Worm (Caenorhabditis elegans) whole organism, L4 larva: Measurements from ENCODE around the gene K10D11.4.

Source experiments
- D1046.2 ChIP-seq: fragments of 200-800 bp; sonication (Bioruptor generic); IDR thresholded peaks from 2 replicates; pipeline ENCODE4 v1.3.6; 2022; ENCODE audit warnings: missing genetic modification characterization, missing compliant biosample characterization
- F49E8.2 ChIP-seq: sonication (generic microtip); optimal IDR thresholded peaks from 2 replicates; lab custom pipeline; 2016; ENCODE audit warnings: missing compliant biosample characterization, mild to moderate bottlenecking, missing genetic modification characterization, borderline replicate concordance
- Y5F2A.4 ChIP-seq: fragments of 200-800 bp; sonication (Bioruptor generic); optimal IDR thresholded peaks from 2 replicates; lab custom pipeline; 2018; ENCODE audit warnings: mild to moderate bottlenecking, missing genetic modification characterization, missing compliant biosample characterization
- aha-1 ChIP-seq: fragments of 150-350 bp; peaks from one replicate; lab custom pipeline; 2014; ENCODE audit warnings: missing biosample characterization, missing genetic modification characterization
- attf-4 ChIP-seq: sonication (generic microtip); optimal IDR thresholded peaks from 3 replicates; lab custom pipeline; 2017; ENCODE audit warnings: missing biosample characterization, missing genetic modification characterization
- ceh-20 ChIP-seq: fragments of 200-800 bp; sonication (Bioruptor generic); IDR thresholded peaks from 2 replicates; pipeline ENCODE4 v1.3.6; 2022; ENCODE audit warnings: missing genetic modification reagents, missing genetic modification characterization, missing compliant biosample characterization
- ceh-62 ChIP-seq: sonication (generic microtip); optimal IDR thresholded peaks from 2 replicates; lab custom pipeline; 2017; ENCODE audit warnings: missing biosample characterization, missing genetic modification characterization
- ceh-82 ChIP-seq: sonication (generic microtip); optimal IDR thresholded peaks from 2 replicates; lab custom pipeline; 2017; ENCODE audit warnings: missing biosample characterization, missing genetic modification characterization
- ces-1 ChIP-seq: fragments of 150-350 bp; sonication (generic microtip); optimal IDR thresholded peaks from 4 replicates; lab custom pipeline; 2014; ENCODE audit warnings: missing biosample characterization, missing genetic modification reagents, missing genetic modification characterization
- cey-2 ChIP-seq: sonication (generic microtip); optimal IDR thresholded peaks from 3 replicates; lab custom pipeline; 2017; ENCODE audit warnings: missing genetic modification characterization, mild to moderate bottlenecking, missing compliant biosample characterization, antibody characterized with exemption, borderline replicate concordance; ENCODE audit not compliant: insufficient read depth
- daf-16 ChIP-seq, 3 experiments: sonication (generic microtip); optimal IDR thresholded peaks; 2 replicates each; lab custom pipeline; 2016 to 2017; ENCODE audit warnings: missing genetic modification characterization in 3 of 3, missing genetic modification reagents in 3 of 3, mild to moderate bottlenecking in 2 of 3, missing compliant biosample characterization in 2 of 3, missing biosample characterization in 1 of 3, moderate library complexity in 1 of 3
- dmd-8 ChIP-seq: fragments of 200-800 bp; sonication (Bioruptor generic); IDR thresholded peaks from 2 replicates; pipeline ENCODE4 v1.3.6; 2022; ENCODE audit warnings: missing genetic modification characterization, missing compliant biosample characterization
- dmd-9 ChIP-seq: fragments of 200-800 bp; sonication (Bioruptor generic); IDR thresholded peaks from 2 replicates; pipeline ENCODE4 v1.3.6; 2022; ENCODE audit warnings: missing genetic modification reagents, missing genetic modification characterization, missing compliant biosample characterization
- dpl-1 ChIP-seq: fragments of 150-350 bp; optimal IDR thresholded peaks from 2 replicates; lab custom pipeline; 2014; ENCODE audit warnings: missing biosample characterization, missing genetic modification reagents, missing genetic modification characterization
- dve-1 ChIP-seq: sonication (generic microtip); optimal IDR thresholded peaks from 2 replicates; lab custom pipeline; 2017; ENCODE audit warnings: antibody characterized with exemption, mild to moderate bottlenecking, missing genetic modification characterization, missing compliant biosample characterization; ENCODE audit not compliant: insufficient read depth
- egl-27 ChIP-seq: sonication (generic microtip); optimal IDR thresholded peaks from 3 replicates; lab custom pipeline; 2017; ENCODE audit warnings: missing biosample characterization, missing genetic modification reagents, missing genetic modification characterization
- hlh-30 ChIP-seq: sonication (generic microtip); optimal IDR thresholded peaks from 2 replicates; lab custom pipeline; 2017; ENCODE audit warnings: antibody characterized with exemption, mild to moderate bottlenecking, missing genetic modification characterization, missing compliant biosample characterization; ENCODE audit not compliant: insufficient read depth
- jun-1 ChIP-seq: fragments of 150-350 bp; optimal IDR thresholded peaks from 2 replicates; lab custom pipeline; 2014; ENCODE audit warnings: missing biosample characterization, missing genetic modification reagents, missing genetic modification characterization
- lin-13 ChIP-seq: fragments of 150-350 bp; optimal IDR thresholded peaks from 2 replicates; lab custom pipeline; 2014; ENCODE audit warnings: missing biosample characterization, missing genetic modification reagents, missing genetic modification characterization
- lin-39 ChIP-seq: fragments of 150-350 bp; optimal IDR thresholded peaks from 2 replicates; lab custom pipeline; 2014; ENCODE audit warnings: missing biosample characterization, missing genetic modification reagents, missing genetic modification characterization
- madf-5 ChIP-seq, 2 experiments: fragments of 200-800 bp; sonication (Bioruptor generic); IDR thresholded peaks; 2 replicates each; pipeline ENCODE4 v1.3.6; 2022; ENCODE audit warnings: missing compliant biosample characterization in 2 of 2, missing genetic modification characterization in 2 of 2
- madf-9 ChIP-seq: fragments of 200-800 bp; sonication (Bioruptor generic); conservative IDR thresholded peaks from 2 replicates; pipeline ENCODE4 v1.3.6; 2022; ENCODE audit warnings: missing genetic modification reagents, missing genetic modification characterization, missing compliant biosample characterization
- mdt-29 ChIP-seq: fragments of 200-800 bp; sonication (Bioruptor generic); IDR thresholded peaks from 2 replicates; pipeline ENCODE4 v1.3.6; 2022; ENCODE audit warnings: missing genetic modification reagents, missing genetic modification characterization, missing compliant biosample characterization
- mes-2 ChIP-seq: sonication (generic microtip); optimal IDR thresholded peaks from 2 replicates; lab custom pipeline; 2016; ENCODE audit warnings: missing genotype, mild to moderate bottlenecking, missing genetic modification characterization, missing compliant biosample characterization; ENCODE audit not compliant: poor library complexity, severe bottlenecking
- nhr-11 ChIP-seq: fragments of 150-350 bp; optimal IDR thresholded peaks from 2 replicates; lab custom pipeline; 2014; ENCODE audit warnings: missing biosample characterization, missing genetic modification characterization
- nhr-237 ChIP-seq: sonication (generic microtip); optimal IDR thresholded peaks from 2 replicates; lab custom pipeline; 2017; ENCODE audit warnings: missing biosample characterization, missing genetic modification characterization
- nhr-25 ChIP-seq: sonication (generic microtip); optimal IDR thresholded peaks from 2 replicates; lab custom pipeline; 2017; ENCODE audit warnings: missing genetic modification characterization, mild to moderate bottlenecking, missing compliant biosample characterization, antibody characterized with exemption, moderate library complexity, borderline replicate concordance; ENCODE audit not compliant: insufficient read depth
- nhr-28 ChIP-seq: fragments of 150-350 bp; optimal IDR thresholded peaks from 2 replicates; lab custom pipeline; 2014; ENCODE audit warnings: missing biosample characterization, missing genetic modification characterization
- pqm-1 ChIP-seq: sonication (generic microtip); optimal IDR thresholded peaks from 2 replicates; lab custom pipeline; 2017; ENCODE audit warnings: missing biosample characterization, missing genetic modification characterization
- sdz-12 ChIP-seq: fragments of 200-800 bp; sonication (Bioruptor generic); optimal IDR thresholded peaks from 2 replicates; lab custom pipeline; 2018; ENCODE audit warnings: mild to moderate bottlenecking, missing genetic modification characterization, missing compliant biosample characterization
- skn-1 ChIP-seq: fragments of 150-350 bp; optimal IDR thresholded peaks from 2 replicates; lab custom pipeline; 2014; ENCODE audit warnings: missing biosample characterization, missing genetic modification characterization
- snpc-1.2 ChIP-seq: fragments of 200-800 bp; sonication (Bioruptor generic); IDR thresholded peaks from 2 replicates; pipeline ENCODE4 v1.3.6; 2022; ENCODE audit warnings: missing genetic modification reagents, missing genetic modification characterization, missing compliant biosample characterization
- tra-1 ChIP-seq: fragments of 200-800 bp; sonication (Bioruptor generic); IDR thresholded peaks from 2 replicates; pipeline ENCODE4 v1.3.6; 2022; ENCODE audit warnings: missing genetic modification reagents, missing genetic modification characterization, missing compliant biosample characterization
- unc-39 ChIP-seq: sonication (generic microtip); optimal IDR thresholded peaks from 2 replicates; lab custom pipeline; 2017; ENCODE audit warnings: missing biosample characterization, missing genetic modification characterization
- unc-62 ChIP-seq, 3 experiments: fragments of 150-350 bp in 1 of 3; sonication (generic microtip); optimal IDR thresholded peaks in 2 of 3; peaks in 1 of 3; 1 replicate in 1 of 3; 2 replicates in 2 of 3; lab custom pipeline; 2014 to 2017; ENCODE audit warnings: missing biosample characterization in 3 of 3, missing genetic modification characterization in 3 of 3, missing genetic modification reagents in 3 of 3, missing genotype in 1 of 3
- zag-1 ChIP-seq: fragments of 150-350 bp; optimal IDR thresholded peaks from 2 replicates; lab custom pipeline; 2014; ENCODE audit warnings: missing biosample characterization, missing genetic modification characterization
- zfp-3 ChIP-seq: fragments of 200-800 bp; sonication (Bioruptor generic); conservative IDR thresholded peaks from 2 replicates; pipeline ENCODE4 v1.3.6; 2022; ENCODE audit warnings: missing genetic modification reagents, missing genetic modification characterization, missing compliant biosample characterization
- zip-11 ChIP-seq: fragments of 200-800 bp; sonication (Bioruptor generic); IDR thresholded peaks from 2 replicates; pipeline ENCODE4 v1.3.6; 2022; ENCODE audit warnings: missing genetic modification characterization, missing compliant biosample characterization
- zip-2 ChIP-seq: fragments of 150-350 bp; optimal IDR thresholded peaks from 2 replicates; lab custom pipeline; 2014; ENCODE audit warnings: missing biosample characterization, missing genetic modification characterization
- ztf-11 ChIP-seq: fragments of 150-350 bp; optimal IDR thresholded peaks from 2 replicates; lab custom pipeline; 2014; ENCODE audit warnings: missing biosample characterization, missing genetic modification characterization
- ztf-7 ChIP-seq: fragments of 150-350 bp; optimal IDR thresholded peaks from 2 replicates; lab custom pipeline; 2014; ENCODE audit warnings: missing biosample characterization, missing genetic modification characterization

The K10D11.4 gene

DNA sequence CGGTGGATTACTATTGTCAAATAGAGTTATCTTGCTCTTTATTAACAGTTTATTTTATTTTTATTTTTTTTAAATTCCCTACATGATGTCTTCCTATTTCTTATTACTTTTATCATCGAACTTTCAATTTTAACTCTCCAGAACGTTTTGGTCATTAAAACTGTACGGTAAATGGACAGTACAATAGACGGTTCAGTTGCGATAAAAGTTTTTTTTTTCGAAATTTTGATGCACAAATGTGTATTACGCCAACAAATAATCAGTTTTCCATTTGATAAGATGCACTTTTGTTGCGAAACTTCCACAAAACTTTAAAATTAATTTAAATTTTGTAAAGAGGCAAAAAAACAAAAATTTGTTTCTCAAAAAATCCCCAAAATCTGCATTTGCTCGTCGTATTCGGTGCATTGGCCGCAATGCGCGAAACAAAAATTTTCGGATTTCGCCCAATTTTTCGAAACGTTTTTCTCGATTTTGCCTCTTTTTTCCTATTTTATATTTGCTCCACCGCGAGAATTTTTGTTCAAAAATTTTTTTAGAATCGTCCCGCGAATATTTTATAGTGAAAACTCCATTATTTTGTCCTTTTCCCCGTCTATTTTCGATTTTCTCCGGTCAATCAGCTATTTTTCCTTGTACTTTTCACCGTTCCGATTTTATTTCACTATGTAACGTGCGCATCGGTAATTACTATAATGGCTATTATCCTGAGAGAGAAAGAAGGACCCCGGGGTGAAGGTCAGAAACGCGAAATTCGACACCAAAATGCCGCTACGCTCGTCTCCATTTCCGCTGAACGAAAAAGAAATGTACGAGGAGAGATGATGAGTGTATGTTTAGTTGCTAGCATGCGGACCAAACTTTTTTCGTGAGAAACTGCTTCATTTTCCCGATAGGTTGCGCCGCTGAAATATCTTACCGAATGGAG lies 34.7 kb upstream of the K10D11.4 start:
- TF ChIP-seq F49E8.2 (tag; lab: Kevin White, UChicago) (no peak), ceh-82 (no peak), lin-13 (GFP tag; lab: Kevin White, UChicago) (no peak), mdt-29 (GFP tag; lab: Robert Waterston, UW) (no peak), dpl-1 (GFP tag; lab: Kevin White, UChicago) (no peak), dve-1 (tag; lab: Kevin White, UChicago) (peak; percentile 7), ces-1 (GFP tag; lab: Kevin White, UChicago) (no peak), ztf-11 (tag; lab: Kevin White, UChicago) (no peak), skn-1 (tag; lab: Kevin White, UChicago) (no peak), nhr-11 (no peak), tra-1 (GFP tag; lab: Robert Waterston, UW) (no peak), ceh-20 (GFP tag; lab: Robert Waterston, UW) (no peak), ceh-62 (no peak), hlh-30 (tag; lab: Kevin White, UChicago) (no peak), zip-2 (no peak), Y5F2A.4 (no peak), zag-1 (no peak), jun-1 (no peak), unc-39 (tag; lab: Kevin White, UChicago) (no peak), nhr-25 (no peak), ztf-7 (no peak), pqm-1 (peak; percentile 56), attf-4 (no peak), snpc-1.2 (GFP tag; lab: Robert Waterston, UW) (peak; percentile 38; the same call in 1 of the 2 replicates), dmd-9 (no peak), zip-11 (GFP tag; lab: Robert Waterston, UW) (no peak), egl-27 (tag; lab: Kevin White, UChicago) (no peak), mes-2 (tag; lab: Kevin White, UChicago) (peak; percentile 16), unc-62 (GFP tag; optimal IDR thresholded peaks at IDR 0.05 in 1 of 2; lab: Kevin White, UChicago) (no peak), unc-62 (tag; optimal IDR thresholded peaks at IDR 0.05; lab: Kevin White, UChicago) (no peak), D1046.2 (GFP tag; lab: Robert Waterston, UW) (no peak), aha-1 (tag; lab: Kevin White, UChicago) (peak; percentile 32), daf-16 (GFP tag; optimal IDR thresholded peaks at IDR 0.05; lab: Kevin White, UChicago) (no peak), daf-16 (tag; optimal IDR thresholded peaks at IDR 0.05; lab: Kevin White, UChicago) (peak; percentile 6), madf-9 (GFP tag; lab: Robert Waterston, UW) (no peak), cey-2 (no peak), sdz-12 (GFP tag; lab: Kevin White, UChicago) (no peak), dmd-8 (GFP tag; lab: Robert Waterston, UW) (no peak), zfp-3 (GFP tag; lab: Robert Waterston, UW) (no peak), nhr-28 (peak; percentile 8), lin-39 (no peak), madf-5 (GFP tag; IDR thresholded peaks at IDR 0.05; lab: Robert Waterston, UW) (no peak), nhr-237 (no peak)
- TF ChIP-seq, all 104 proteins: peak for 7
